Worm (Caenorhabditis elegans): ENCODE measurements around the gene Y11D7A.5.
"Not testable (repeated sequence)": the region's sequence is repeated elsewhere in the genome, so short reads cannot be mapped to it uniquely, and the experiment has no call there.

The Y11D7A.5 gene

DNA sequence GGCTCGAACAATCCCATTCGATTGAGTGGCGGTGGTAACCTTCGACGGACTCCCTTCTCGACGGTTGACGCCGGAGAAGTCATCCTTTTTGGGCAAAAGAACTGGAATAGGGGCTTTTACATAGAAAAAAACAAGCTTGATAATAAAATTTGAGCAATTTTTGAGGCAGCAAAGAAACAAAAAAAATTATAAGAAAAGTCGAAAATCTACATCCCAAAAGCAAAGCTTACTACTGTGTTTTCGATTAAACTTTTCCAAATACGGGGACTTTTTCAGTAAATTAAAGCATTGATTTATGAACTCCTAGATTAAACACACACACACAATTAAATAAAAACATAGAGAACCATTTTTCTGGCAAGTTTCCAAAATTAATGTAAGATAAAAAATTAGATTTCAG lies 10.7 kb upstream of the Y11D7A.5 start, which contains the start of gene Y11D7A.9:
Y11D7A.9 (minus strand) TSS at position 101 of the 400 bp plus-strand sequence.
- TF ChIP-seq D2030.7 (GFP tag; IDR thresholded peaks at IDR 0.05) (no peak), nhr-120 (GFP tag; IDR thresholded peaks at IDR 0.05) (no peak), aptf-2 (GFP tag; conservative IDR thresholded peaks at IDR 0.05) (no peak), egl-18 (GFP tag; IDR thresholded peaks at IDR 0.05) (no peak), egl-44 (GFP tag; IDR thresholded peaks at IDR 0.05) (no peak), ekl-4 (GFP tag; IDR thresholded peaks at IDR 0.05) (no peak), lin-35 (GFP tag; optimal IDR thresholded peaks at IDR 0.05) (no peak)

DNA sequence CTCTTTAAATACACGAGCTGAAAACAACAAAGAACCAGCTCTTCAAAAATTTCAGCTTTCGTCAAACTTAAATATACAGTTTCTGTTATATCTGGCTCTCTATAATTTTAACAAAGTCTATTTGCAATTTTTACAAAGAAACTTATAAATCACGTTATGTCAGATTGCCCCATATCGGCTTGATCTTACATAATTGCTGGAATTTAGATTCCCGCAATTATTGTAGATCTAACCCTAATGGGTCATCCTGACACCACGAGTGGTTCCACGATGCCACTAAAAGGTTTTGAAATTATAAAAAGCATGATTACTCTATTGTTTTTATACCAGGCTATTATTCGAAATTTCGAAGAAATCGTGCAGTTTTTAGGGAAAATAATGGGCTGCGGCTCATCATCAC lies 5.8 kb upstream of the Y11D7A.5 start, which contains the start of gene Y11D7A.8:
Y11D7A.8 (plus strand) TSS at position 301 of the 400 bp plus-strand sequence.
- TF ChIP-seq ekl-4 (GFP tag; IDR thresholded peaks at IDR 0.05) = no peak
- TF ChIP-seq lsl-1 (GFP tag; optimal IDR thresholded peaks at IDR 0.05) = no peak
- no peak for TF ChIP-seq chd-7 (tag; optimal IDR thresholded peaks at IDR 0.05)
- TF ChIP-seq athp-1 (tag; optimal IDR thresholded peaks at IDR 0.05) = no peak
- no peak for TF ChIP-seq rcor-1 (GFP tag; IDR thresholded peaks at IDR 0.05)
- TF ChIP-seq ets-4 (GFP tag; optimal IDR thresholded peaks at IDR 0.05) = no peak
- no peak for TF ChIP-seq tbx-9 (tag; optimal IDR thresholded peaks at IDR 0.05; ENCODE audit: borderline replicate concordance)
- no peak for TF ChIP-seq rpc-1 (optimal IDR thresholded peaks at IDR 0.05)
- no peak for TF ChIP-seq rpc-1 (tag; optimal IDR thresholded peaks at IDR 0.05)
- TF ChIP-seq F39B2.1 (GFP tag; IDR thresholded peaks at IDR 0.05) = no peak
- TF ChIP-seq hmg-20 (GFP tag; IDR thresholded peaks at IDR 0.05) = no peak
- no peak for TF ChIP-seq F49E8.2 (tag; optimal IDR thresholded peaks at IDR 0.05; ENCODE audit: insufficient read depth)
- no peak for TF ChIP-seq attf-6 (GFP tag; IDR thresholded peaks at IDR 0.05)
- TF ChIP-seq B0019.2 (GFP tag; conservative IDR thresholded peaks at IDR 0.05) = no peak
- TF ChIP-seq rec-8 (tag; optimal IDR thresholded peaks at IDR 0.05) = no peak
- TF ChIP-seq Y53G8AR.9 (GFP tag; conservative IDR thresholded peaks at IDR 0.05) = no peak
- TF ChIP-seq F22D6.2 (tag; optimal IDR thresholded peaks at IDR 0.05) = no peak
- TF ChIP-seq F55B11.4 (tag; optimal IDR thresholded peaks at IDR 0.05; ENCODE audit: borderline replicate concordance, insufficient read depth) = no peak
- TF ChIP-seq hlh-12 (tag; optimal IDR thresholded peaks at IDR 0.05) = no peak
- no peak for TF ChIP-seq nhr-80 (tag; optimal IDR thresholded peaks at IDR 0.05)
- TF ChIP-seq tlf-1 (GFP tag; optimal IDR thresholded peaks at IDR 0.05) = no peak

DNA sequence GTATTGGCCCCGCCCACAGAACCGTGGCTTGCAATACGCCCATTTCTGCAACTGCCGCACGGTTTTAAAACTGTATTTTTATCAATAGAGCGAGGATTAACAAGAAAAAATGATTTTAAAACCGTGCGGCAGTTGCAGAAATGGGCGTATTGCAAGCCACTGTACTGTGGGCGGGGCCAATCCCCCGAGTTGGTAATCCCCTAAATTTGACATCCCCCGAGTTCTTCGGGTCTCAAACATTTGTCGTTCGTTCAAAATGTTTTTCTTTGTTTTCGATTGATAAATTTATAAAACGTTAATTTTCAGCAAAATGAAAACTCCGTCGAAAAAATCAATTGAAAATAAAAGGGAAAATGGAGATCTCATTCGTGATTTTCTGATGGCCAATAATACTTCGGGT lies 3.9 kb upstream of the Y11D7A.5 start, which contains the start of gene Y11D7A.7:
Y11D7A.7 (plus strand) TSS at position 301 of the 400 bp plus-strand sequence.
- TF ChIP-seq Y53G8AR.9 (GFP tag; conservative IDR thresholded peaks at IDR 0.05); lin-40 (tag; optimal IDR thresholded peaks at IDR 0.05); C17E4.6 (GFP tag; IDR thresholded peaks at IDR 0.05): not testable (repeated sequence)

DNA sequence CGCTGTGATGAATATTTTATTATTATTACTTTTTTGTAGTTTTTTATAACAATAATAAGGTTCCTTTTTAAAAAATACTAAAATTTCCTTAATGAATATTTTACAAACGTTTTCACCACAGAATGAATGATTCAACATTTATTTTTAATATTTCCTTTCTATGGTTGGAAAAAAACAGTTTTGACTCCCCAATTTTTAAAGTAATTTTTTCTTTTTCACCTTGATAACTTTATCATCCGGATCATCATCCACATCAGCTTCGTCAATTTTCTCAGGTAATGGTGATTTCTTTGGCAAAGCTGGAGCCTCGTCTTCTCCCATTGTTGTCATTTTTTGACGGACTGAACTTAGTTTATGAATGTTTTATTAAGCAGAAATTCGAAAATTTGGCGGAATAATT lies 1.7 kb downstream of the Y11D7A.5 start, which contains the start of gene rab-28:
rab-28 (minus strand) TSS at position 343 of the 400 bp plus-strand sequence.
- TF ChIP-seq madf-8 (GFP tag; conservative IDR thresholded peaks at IDR 0.05) (no peak), ama-1 (optimal IDR thresholded peaks at IDR 0.05) (no peak), ama-1 (GFP tag; optimal IDR thresholded peaks at IDR 0.05) (no peak), xnd-1 (tag; optimal IDR thresholded peaks at IDR 0.05) (no peak), ceh-58 (GFP tag; IDR thresholded peaks at IDR 0.05) (no peak), C17E4.6 (GFP tag; IDR thresholded peaks at IDR 0.05) (no peak), mel-28 (tag; optimal IDR thresholded peaks at IDR 0.05; ENCODE audit: borderline replicate concordance) (no peak), efl-1 (GFP tag; optimal IDR thresholded peaks at IDR 0.05) (no peak), snpc-1.3 (tag; optimal IDR thresholded peaks at IDR 0.05; ENCODE audit: insufficient read depth) (no peak), rec-8 (tag; optimal IDR thresholded peaks at IDR 0.05) (no peak), zfh-2 (GFP tag; conservative IDR thresholded peaks at IDR 0.05) (no peak), ztf-3 (GFP tag; optimal IDR thresholded peaks at IDR 0.05) (no peak)

Data from whole organism, young adult.